Worm (Caenorhabditis elegans): ENCODE results near the gene dhs-6.
A peak's percentile ranks its signal among the peaks of the same experiment; 100 is the strongest.

dhs-6 gene

DNA sequence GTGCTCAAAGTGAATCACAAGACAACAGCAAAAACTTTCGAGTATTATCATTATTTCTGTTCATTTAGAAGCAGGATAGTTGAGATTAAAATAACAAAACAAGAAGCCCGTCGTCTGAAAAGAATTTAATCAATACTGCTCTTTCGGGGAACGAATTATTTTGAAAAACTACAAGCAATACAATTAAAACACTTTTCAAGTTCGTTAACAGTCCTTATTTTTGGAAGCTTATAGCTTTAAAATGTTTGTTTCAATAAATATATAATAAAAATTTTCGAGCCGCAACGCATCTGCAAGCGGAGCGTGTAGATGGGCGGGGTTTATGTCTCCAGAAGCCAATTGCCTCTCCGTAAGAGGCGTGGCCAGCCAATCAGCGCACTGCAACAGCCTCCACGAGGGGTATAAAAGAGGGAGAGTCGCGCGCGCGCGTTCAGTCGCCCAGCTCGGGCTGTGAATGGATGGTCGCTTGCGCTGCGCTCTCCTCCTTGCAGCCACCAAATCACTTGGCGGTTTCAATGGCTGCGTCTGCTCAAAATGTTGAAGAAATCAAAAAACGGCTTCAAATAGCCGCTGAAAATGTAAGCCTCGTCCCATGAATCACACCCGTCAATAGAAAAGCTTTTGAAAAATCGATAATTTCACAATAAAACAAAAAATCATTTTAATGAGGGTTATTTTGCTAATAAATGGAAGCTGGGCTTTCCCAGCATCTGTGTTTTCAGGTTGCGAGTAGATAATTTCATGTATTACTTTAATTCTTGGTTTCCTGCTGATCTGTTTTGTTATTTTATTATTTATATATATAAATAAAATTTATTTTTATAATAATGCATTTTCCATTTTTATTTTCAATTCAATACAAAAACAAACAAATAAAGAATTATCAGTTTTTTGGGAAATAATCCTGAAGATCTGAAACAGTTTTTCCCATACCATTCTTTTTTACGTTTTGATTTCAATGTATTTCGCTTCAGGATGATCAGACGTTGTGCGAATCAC, 41.9 kb upstream of the dhs-6 start, which contains the start of the genes ift-43 and mdt-26 (continued):
- TF ChIP-seq set-16 (GFP tag; IDR thresholded peaks at IDR 0.05) (peak; percentile 99), mep-1 (tag; optimal IDR thresholded peaks at IDR 0.05) (peak; percentile 77), snpc-4 (tag; optimal IDR thresholded peaks at IDR 0.05) (no peak), rbr-2 (tag; optimal IDR thresholded peaks at IDR 0.05) (peak; percentile 76), T20F7.1 (GFP tag; optimal IDR thresholded peaks at IDR 0.05) (no peak), daf-16 (GFP tag; optimal IDR thresholded peaks at IDR 0.05) (peak; percentile 36 to 59), daf-16 (tag; optimal IDR thresholded peaks at IDR 0.05) (peak; percentile 47), Y105C5A.15 (GFP tag; IDR thresholded peaks at IDR 0.05) (no peak), spr-1 (tag; optimal IDR thresholded peaks at IDR 0.05) (peak; percentile 81), dpl-1 (GFP tag; optimal IDR thresholded peaks at IDR 0.05) (peak; percentile 40), nhr-6 (tag; optimal IDR thresholded peaks at IDR 0.05) (no peak), F37D6.2 (tag; optimal IDR thresholded peaks at IDR 0.05) (peak; percentile 70), F49E8.2 (tag; optimal IDR thresholded peaks at IDR 0.05; ENCODE audit: borderline replicate concordance) (no peak)

- TF ChIP-seq Y5F2A.4 (GFP tag; optimal IDR thresholded peaks at IDR 0.05) (no peak), aha-1 (tag) (peak; percentile 96)
These were observed 41.0 kb upstream of the dhs-6 start for ce11 chrII:5660155-5660554.

- TF ChIP-seq nhr-42 (GFP tag; IDR thresholded peaks at IDR 0.05) (no peak), ceh-32 (tag; optimal IDR thresholded peaks at IDR 0.05; ENCODE audit: poor library complexity) (no peak), skn-1 (tag; optimal IDR thresholded peaks at IDR 0.05) (no peak), jun-1 (tag; optimal IDR thresholded peaks at IDR 0.05) (no peak), madf-5 (GFP tag; IDR thresholded peaks at IDR 0.05) (no peak), ces-1 (GFP tag; optimal IDR thresholded peaks at IDR 0.05) (no peak), nhr-28 (tag; optimal IDR thresholded peaks at IDR 0.05) (no peak), ZK337.2 (GFP tag; IDR thresholded peaks at IDR 0.05) (no peak), nhr-237 (tag; optimal IDR thresholded peaks at IDR 0.05) (no peak), ceh-82 (tag; optimal IDR thresholded peaks at IDR 0.05) (no peak), lim-7 (GFP tag; IDR thresholded peaks at IDR 0.05) (no peak), zag-1 (tag; optimal IDR thresholded peaks at IDR 0.05) (no peak), nhr-10 (tag; optimal IDR thresholded peaks at IDR 0.05) (no peak), daf-12 (tag; optimal IDR thresholded peaks at IDR 0.05) (no peak), ama-1 (optimal IDR thresholded peaks at IDR 0.05) (no peak), hlh-11 (tag; optimal IDR thresholded peaks at IDR 0.05) (no peak), dve-1 (tag; optimal IDR thresholded peaks at IDR 0.05; ENCODE audit: insufficient read depth) (no peak), fos-1 (tag; optimal IDR thresholded peaks at IDR 0.05) (no peak), F49E8.2 (tag; optimal IDR thresholded peaks at IDR 0.05; ENCODE audit: borderline replicate concordance) (no peak), lir-3 (tag; optimal IDR thresholded peaks at IDR 0.05) (no peak)
These were observed 40.6 kb upstream of the dhs-6 start, which contains the start of gene fut-3 for ce11 chrII:5659675-5660074. Gene fut-3, minus strand, starts transcription at chrII:5659775.

DNA sequence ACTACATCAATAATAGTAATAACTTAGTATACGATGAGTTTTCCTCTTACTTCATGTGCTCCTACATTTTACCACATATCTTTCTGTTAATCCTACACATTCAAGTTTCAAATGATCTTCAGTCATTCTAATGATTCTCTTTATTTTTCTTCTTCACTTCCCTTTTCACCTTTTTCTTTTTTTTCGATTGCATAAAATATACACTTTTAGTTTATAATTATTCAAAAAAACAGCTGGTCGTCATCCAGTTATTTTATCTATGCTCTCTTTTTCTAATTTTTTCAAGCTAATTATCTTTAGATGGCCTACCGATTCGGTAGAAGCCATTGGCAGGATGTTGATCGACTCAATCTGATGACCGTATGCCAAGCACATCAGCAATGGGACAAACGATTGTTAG, 35.1 kb upstream of the dhs-6 start, which contains the start of gene F59E12.1:
Gene F59E12.1, plus strand, starts transcription at position 301 of the 400 bp plus-strand sequence.
- TF ChIP-seq nhr-77 (tag; optimal IDR thresholded peaks at IDR 0.05): no peak
- TF ChIP-seq F37D6.2 (tag; optimal IDR thresholded peaks at IDR 0.05): no peak
- no peak for TF ChIP-seq nhr-41 (GFP tag; IDR thresholded peaks at IDR 0.05)
- no peak for TF ChIP-seq ceh-20 (GFP tag; IDR thresholded peaks at IDR 0.05)
- no peak for TF ChIP-seq dmd-9 (GFP tag; IDR thresholded peaks at IDR 0.05)
- TF ChIP-seq unc-62 (GFP tag; optimal IDR thresholded peaks at IDR 0.05 in 1 of 2): no peak
- TF ChIP-seq unc-62 (tag; optimal IDR thresholded peaks at IDR 0.05): no peak
- TF ChIP-seq mes-2 (tag; optimal IDR thresholded peaks at IDR 0.05; ENCODE audit: poor library complexity, severe bottlenecking): no peak
- TF ChIP-seq D1046.2 (GFP tag; IDR thresholded peaks at IDR 0.05): no peak
- no peak for TF ChIP-seq zfp-2 (tag; optimal IDR thresholded peaks at IDR 0.05)
- no peak for TF ChIP-seq snpc-4 (tag; optimal IDR thresholded peaks at IDR 0.05)
- TF ChIP-seq mdl-1 (tag; optimal IDR thresholded peaks at IDR 0.05): no peak
- no peak for TF ChIP-seq ztf-7 (tag; optimal IDR thresholded peaks at IDR 0.05)
- no peak for TF ChIP-seq egl-43 (GFP tag; IDR thresholded peaks at IDR 0.05)
- TF ChIP-seq nhr-11 (tag; optimal IDR thresholded peaks at IDR 0.05): no peak
- no peak for TF ChIP-seq lin-39 (tag; optimal IDR thresholded peaks at IDR 0.05)
- TF ChIP-seq tra-1 (GFP tag; IDR thresholded peaks at IDR 0.05): no peak
